Fruit fly (Drosophila melanogaster) whole organism, embryonic: ENCODE measurements around the gene Cyt-c-d.

ENCODE experiments used
- Antp ChIP-seq: fragments of 200-800 bp; sonication (Bioruptor generic); optimal IDR thresholded peaks from 3 replicates; lab custom pipeline; 2016; ENCODE audit warnings: missing biosample characterization, missing genetic modification characterization
- CG10462 ChIP-seq: fragments of 200-800 bp; sonication (Bioruptor generic); optimal IDR thresholded peaks from 2 replicates; lab custom pipeline; 2016; ENCODE audit warnings: missing biosample characterization, missing genetic modification characterization
- CG10565 ChIP-seq: fragments of 200-800 bp; sonication (Bioruptor generic); optimal IDR thresholded peaks from 3 replicates; lab custom pipeline; 2016; ENCODE audit warnings: missing biosample characterization, mild to moderate bottlenecking, missing genetic modification characterization
- CG12219 ChIP-seq: fragments of 200-800 bp; sonication (Bioruptor generic); optimal IDR thresholded peaks from 3 replicates; lab custom pipeline; 2018; ENCODE audit warnings: missing biosample characterization, mild to moderate bottlenecking, missing genetic modification characterization
- CG14050 ChIP-seq: fragments of 200-800 bp; sonication (Bioruptor generic); IDR thresholded peaks from 3 replicates; pipeline ENCODE4 v1.3.6; 2022; ENCODE audit warnings: missing biosample characterization, missing genetic modification characterization
- CG14710 ChIP-seq: fragments of 200-800 bp; sonication (Bioruptor generic); optimal IDR thresholded peaks from 3 replicates; lab custom pipeline; 2019; ENCODE audit warnings: missing biosample characterization, mild to moderate bottlenecking, missing genetic modification characterization, moderate library complexity
- CG15011 ChIP-seq: fragments of 200-800 bp; sonication (Bioruptor generic); optimal IDR thresholded peaks from 3 replicates; lab custom pipeline; 2018; ENCODE audit warnings: missing biosample characterization, mild to moderate bottlenecking, missing genetic modification characterization
- CG15479 ChIP-seq: fragments of 200-800 bp; sonication (Bioruptor generic); optimal IDR thresholded peaks from 3 replicates; lab custom pipeline; 2019; ENCODE audit warnings: missing biosample characterization, mild to moderate bottlenecking, missing genetic modification characterization, moderate library complexity
- CG1602 ChIP-seq: fragments of 200-800 bp; sonication (Bioruptor generic); optimal IDR thresholded peaks from 3 replicates; lab custom pipeline; 2016; ENCODE audit warnings: missing biosample characterization, missing genetic modification characterization
- CG17328 ChIP-seq: fragments of 200-800 bp; sonication (Bioruptor generic); IDR thresholded peaks from 2 replicates; pipeline ENCODE4 v1.3.6; 2022; ENCODE audit warnings: missing biosample characterization, missing genetic modification characterization
- CG18262 ChIP-seq: fragments of 200-800 bp; optimal IDR thresholded peaks from 3 replicates; lab custom pipeline; 2019; ENCODE audit warnings: missing biosample characterization, mild to moderate bottlenecking, missing genetic modification characterization, moderate library complexity
- CG2129 ChIP-seq: fragments of 200-800 bp; sonication (Bioruptor generic); IDR thresholded peaks from 2 replicates; pipeline ENCODE4 v1.3.6; 2022; ENCODE audit warnings: missing biosample characterization, missing genetic modification characterization; ENCODE audit not compliant: partially characterized antibody
- CG31441 ChIP-seq: fragments of 200-800 bp; sonication (Bioruptor generic); IDR thresholded peaks from 2 replicates; pipeline ENCODE4 v1.3.6; 2022; ENCODE audit warnings: missing biosample characterization, missing genetic modification characterization
- CG3163 ChIP-seq: fragments of 200-800 bp; sonication (Bioruptor generic); optimal IDR thresholded peaks from 3 replicates; lab custom pipeline; 2016; ENCODE audit warnings: missing biosample characterization, missing genetic modification characterization
- CG32772 ChIP-seq: fragments of 200-800 bp; sonication (Bioruptor generic); IDR thresholded peaks from 2 replicates; pipeline ENCODE4 v1.3.6; 2022; ENCODE audit warnings: missing biosample characterization, missing genetic modification characterization
- CG42726 ChIP-seq: fragments of 200-800 bp; sonication (Bioruptor generic); IDR thresholded peaks from 2 replicates; pipeline ENCODE4 v1.3.6; 2022; ENCODE audit warnings: missing biosample characterization, missing genetic modification characterization; ENCODE audit not compliant: partially characterized antibody
- CG6689 ChIP-seq: fragments of 200-800 bp; sonication (Bioruptor generic); IDR thresholded peaks from 2 replicates; pipeline ENCODE4 v1.3.6; 2022; ENCODE audit warnings: missing biosample characterization, missing genetic modification characterization
- CG6854 ChIP-seq: fragments of 200-800 bp; sonication (Bioruptor generic); optimal IDR thresholded peaks from 3 replicates; lab custom pipeline; 2017; ENCODE audit warnings: missing biosample characterization, mild to moderate bottlenecking, missing genetic modification characterization
- CkIIα-i1 ChIP-seq: fragments of 200-800 bp; sonication (Bioruptor generic); IDR thresholded peaks from 2 replicates; pipeline ENCODE4 v1.3.6; 2022; ENCODE audit warnings: missing biosample characterization, missing genetic modification characterization
- CoRest ChIP-seq: fragments of 200-800 bp; sonication (Bioruptor generic); optimal IDR thresholded peaks from 3 replicates; lab custom pipeline; 2018; ENCODE audit warnings: missing biosample characterization, mild to moderate bottlenecking, missing genetic modification characterization, moderate library complexity
- Dll ChIP-seq: fragments of 200-800 bp; sonication (Bioruptor generic); IDR thresholded peaks from 4 replicates; pipeline ENCODE4 v1.3.6; 2022; ENCODE audit warnings: missing biosample characterization, missing genetic modification characterization; ENCODE audit not compliant: partially characterized antibody
- Dp ChIP-seq: fragments of 200-800 bp; sonication (Bioruptor generic); optimal IDR thresholded peaks from 2 replicates; lab custom pipeline; 2018; ENCODE audit warnings: missing biosample characterization, mild to moderate bottlenecking, missing genetic modification characterization, moderate library complexity
- Fer1 ChIP-seq: fragments of 200-800 bp; sonication (Bioruptor generic); optimal IDR thresholded peaks from 2 replicates; lab custom pipeline; 2017; ENCODE audit warnings: missing biosample characterization, mild to moderate bottlenecking, missing genetic modification characterization
- HHEX ChIP-seq: fragments of 200-800 bp; sonication (Bioruptor generic); optimal IDR thresholded peaks from 3 replicates; lab custom pipeline; 2017; ENCODE audit warnings: missing biosample characterization, mild to moderate bottlenecking, missing genetic modification characterization, missing genetic modification reagents
- Lhr ChIP-seq: fragments of 200-800 bp; sonication (Bioruptor generic); optimal IDR thresholded peaks from 3 replicates; lab custom pipeline; 2017; ENCODE audit warnings: mild to moderate bottlenecking, missing biosample characterization, missing genetic modification reagents, missing genetic modification characterization
- Nf-YA ChIP-seq: fragments of 200-800 bp; sonication (Bioruptor generic); IDR thresholded peaks from 2 replicates; pipeline ENCODE4 v1.3.6; 2022; ENCODE audit warnings: missing biosample characterization, missing genetic modification characterization
- NfI ChIP-seq: fragments of 200-800 bp; sonication (Bioruptor generic); optimal IDR thresholded peaks from 3 replicates; lab custom pipeline; 2018; ENCODE audit warnings: missing biosample characterization, mild to moderate bottlenecking, missing genetic modification characterization, moderate library complexity
- Oli ChIP-seq: fragments of 200-800 bp; sonication (Bioruptor generic); optimal IDR thresholded peaks from 2 replicates; lab custom pipeline; 2018; ENCODE audit warnings: missing biosample characterization, mild to moderate bottlenecking, missing genetic modification characterization, moderate library complexity
- Opbp ChIP-seq: fragments of 200-800 bp; sonication (Bioruptor generic); IDR thresholded peaks from 3 replicates; pipeline ENCODE4 v1.3.6; 2022; ENCODE audit warnings: missing biosample characterization, missing genetic modification characterization; ENCODE audit not compliant: partially characterized antibody
- Usf ChIP-seq: fragments of 200-800 bp; sonication (Bioruptor generic); optimal IDR thresholded peaks from 2 replicates; lab custom pipeline; 2017; ENCODE audit warnings: missing genotype, missing biosample characterization, missing genetic modification characterization
- ab ChIP-seq: fragments of 200-800 bp; sonication (Bioruptor generic); optimal IDR thresholded peaks from 2 replicates; lab custom pipeline; 2016; ENCODE audit warnings: missing biosample characterization, missing genetic modification characterization
- amos ChIP-seq: fragments of 200-800 bp; sonication (Bioruptor generic); IDR thresholded peaks from 2 replicates; pipeline ENCODE4 v1.3.6; 2022; ENCODE audit warnings: missing biosample characterization, missing genetic modification characterization; ENCODE audit not compliant: partially characterized antibody
- bab2 ChIP-seq: fragments of 200-800 bp; sonication (Bioruptor generic); optimal IDR thresholded peaks from 2 replicates; lab custom pipeline; 2016; ENCODE audit warnings: missing biosample characterization, missing genetic modification characterization
- br ChIP-seq: fragments of >200 bp; optimal IDR thresholded peaks from 2 replicates; lab custom pipeline; 2017
- ci ChIP-seq: fragments of 200-800 bp; sonication (Bioruptor generic); IDR thresholded peaks from 3 replicates; pipeline ENCODE4 v1.3.6; 2022; ENCODE audit warnings: missing biosample characterization, missing genetic modification characterization
- cwo ChIP-seq: fragments of 200-800 bp; sonication (Bioruptor generic); optimal IDR thresholded peaks from 3 replicates; lab custom pipeline; 2017; ENCODE audit warnings: missing biosample characterization, missing genetic modification characterization, mild to moderate bottlenecking, moderate library complexity, missing genetic modification reagents
- eve ChIP-seq, 2 experiments: fragments of >200 bp; optimal IDR thresholded peaks; 2 replicates each; lab custom pipeline; 2017; ENCODE audit warnings: missing biosample characterization in 2 of 2, missing genetic modification characterization in 2 of 2
- fd96Cb ChIP-seq: fragments of 200-800 bp; sonication (Bioruptor generic); optimal IDR thresholded peaks from 2 replicates; lab custom pipeline; 2018; ENCODE audit warnings: missing biosample characterization, mild to moderate bottlenecking, missing genetic modification characterization, moderate library complexity
- gce ChIP-seq: fragments of 200-800 bp; sonication (Bioruptor generic); IDR thresholded peaks from 3 replicates; pipeline ENCODE4 v1.3.6; 2022; ENCODE audit warnings: missing biosample characterization, missing genetic modification characterization
- hb ChIP-seq: fragments of 200-800 bp; sonication (Bioruptor generic); IDR thresholded peaks from 3 replicates; pipeline ENCODE4 v1.3.6; 2022; ENCODE audit warnings: missing biosample characterization, missing genetic modification characterization; ENCODE audit not compliant: partially characterized antibody
- hbn ChIP-seq: fragments of 200-800 bp; sonication (Bioruptor generic); IDR thresholded peaks from 2 replicates; pipeline ENCODE4 v1.3.6; 2022; ENCODE audit warnings: missing biosample characterization, missing genetic modification characterization; ENCODE audit not compliant: partially characterized antibody
- ken ChIP-seq: fragments of 200-800 bp; sonication (Bioruptor generic); IDR thresholded peaks from 3 replicates; pipeline ENCODE4 v1.3.6; 2022; ENCODE audit warnings: missing biosample characterization, missing genetic modification characterization
- knrl ChIP-seq: fragments of 200-800 bp; sonication (Bioruptor generic); IDR thresholded peaks from 3 replicates; pipeline ENCODE4 v1.3.6; 2022; ENCODE audit warnings: missing biosample characterization, missing genetic modification characterization; ENCODE audit not compliant: partially characterized antibody
- lbe ChIP-seq: fragments of 200-800 bp; sonication (Bioruptor generic); optimal IDR thresholded peaks from 2 replicates; lab custom pipeline; 2016; ENCODE audit warnings: missing biosample characterization, mild to moderate bottlenecking, missing genetic modification characterization
- lola ChIP-seq, 3 experiments: fragments of >200 bp in 2 of 3; fragments of 200-800 bp in 1 of 3; sonication (Bioruptor generic) in 1 of 3; optimal IDR thresholded peaks; 2 replicates each; lab custom pipeline; 2017 to 2019; ENCODE audit warnings: missing biosample characterization in 3 of 3, missing genetic modification characterization in 3 of 3, mild to moderate bottlenecking in 1 of 3, moderate library complexity in 1 of 3
- oc ChIP-seq: fragments of 200-800 bp; sonication (Bioruptor generic); optimal IDR thresholded peaks from 2 replicates; lab custom pipeline; 2018; ENCODE audit warnings: missing biosample characterization, mild to moderate bottlenecking, missing genetic modification characterization, moderate library complexity
- pnt ChIP-seq: fragments of 200-800 bp; sonication (Bioruptor generic); optimal IDR thresholded peaks from 3 replicates; lab custom pipeline; 2016; ENCODE audit warnings: missing biosample characterization, missing genetic modification characterization
- sima ChIP-seq: fragments of 200-800 bp; sonication (Bioruptor generic); optimal IDR thresholded peaks from 2 replicates; lab custom pipeline; 2016; ENCODE audit warnings: missing biosample characterization, missing genetic modification characterization
- so ChIP-seq: fragments of 200-800 bp; sonication (Bioruptor generic); IDR thresholded peaks from 3 replicates; pipeline ENCODE4 v1.3.6; 2022; ENCODE audit warnings: missing biosample characterization, missing genetic modification characterization
- ssp ChIP-seq: fragments of 200-800 bp; sonication (Bioruptor generic); IDR thresholded peaks from 2 replicates; pipeline ENCODE4 v1.3.6; 2022; ENCODE audit warnings: missing biosample characterization, missing genetic modification characterization
- unpg ChIP-seq: fragments of 200-800 bp; sonication (Bioruptor generic); optimal IDR thresholded peaks from 3 replicates; lab custom pipeline; 2018; ENCODE audit warnings: missing biosample characterization, mild to moderate bottlenecking, missing genetic modification characterization, moderate library complexity

The Cyt-c-d gene

dm6 chr2L:16703753-16704152, 11.9 kb upstream of the Cyt-c-d start (continued):
- TF ChIP-seq CoRest (tag; lab: Kevin White, UChicago) (peak; percentile 70), Nf-YA (GFP tag; lab: Robert Waterston, UW) (no peak), CG12219 (GFP tag; lab: Kevin White, UChicago) (peak; percentile 3), so (GFP tag; lab: Robert Waterston, UW) (no peak), lola (GFP tag; optimal IDR thresholded peaks at IDR 0.05; lab: Kevin White, UChicago) (no peak), ab (GFP tag; lab: Kevin White, UChicago) (no peak), sima (no peak), Dp (peak; percentile 74), br (lab: Kevin White, UChicago) (no peak), Antp (GFP tag; lab: Kevin White, UChicago) (no peak), CG31441 (GFP tag; lab: Robert Waterston, UW) (no peak), ssp (GFP tag; lab: Robert Waterston, UW) (no peak), CG14050 (GFP tag; lab: Robert Waterston, UW) (no peak; the same call in 2 of the 3 replicates), CG6689 (no peak), Fer1 (no peak), CG14710 (no peak), CG15011 (GFP tag; lab: Kevin White, UChicago) (no peak), Opbp (no peak), CG10462 (GFP tag; lab: Kevin White, UChicago) (no peak), CG1602 (GFP tag; lab: Kevin White, UChicago) (no peak), CG17328 (GFP tag; lab: Robert Waterston, UW) (no peak; the same call in 1 of the 2 replicates), Oli (tag; lab: Kevin White, UChicago) (peak; percentile 55), CG2129 (GFP tag; lab: Robert Waterston, UW) (no peak), cwo (GFP tag; lab: Kevin White, UChicago) (no peak), ci (GFP tag; lab: Robert Waterston, UW) (no peak), hb (GFP tag; lab: Robert Waterston, UW) (no peak), NfI (GFP tag; lab: Kevin White, UChicago) (peak; percentile 67), CG15479 (GFP tag; lab: Kevin White, UChicago) (no peak), gce (GFP tag; lab: Robert Waterston, UW) (no peak), CG32772 (no peak), HHEX (GFP tag; lab: Kevin White, UChicago) (no peak), hbn (GFP tag; lab: Robert Waterston, UW) (no peak; the same call in 1 of the 2 replicates), lbe (GFP tag; lab: Kevin White, UChicago) (no peak), CG6854 (no peak), Lhr (GFP tag; lab: Kevin White, UChicago) (no peak), CkIIα-i1 (GFP tag; lab: Robert Waterston, UW) (no peak), CG42726 (GFP tag; lab: Robert Waterston, UW) (no peak), CG10565 (no peak), Dll (GFP tag; lab: Robert Waterston, UW) (no peak), eve (GFP tag; optimal IDR thresholded peaks at IDR 0.05; lab: Kevin White, UChicago) (no peak), pnt (no peak), oc (tag; lab: Kevin White, UChicago) (no peak), unpg (GFP tag; lab: Kevin White, UChicago) (peak; percentile 64), bab2 (GFP tag; lab: Kevin White, UChicago) (peak; percentile 19), ken (GFP tag; lab: Robert Waterston, UW) (no peak), knrl (no peak), amos (no peak), Usf (no peak), CG18262 (tag; lab: Kevin White, UChicago) (no peak), fd96Cb (tag; lab: Kevin White, UChicago) (no peak), CG3163 (GFP tag; lab: Kevin White, UChicago) (peak; percentile 8)
